Fruit fly (Drosophila melanogaster) whole organism, embryonic: ENCODE measurements around the gene Mst77F.

ENCODE experiments used
- Adf1 ChIP-seq: fragments of 200-800 bp; sonication (Bioruptor generic); IDR thresholded peaks from 2 replicates; pipeline ENCODE4 v1.3.6; 2022; ENCODE audit warnings: missing biosample characterization, missing genetic modification characterization
- Bgb ChIP-seq: fragments of 200-800 bp; sonication (Bioruptor generic); IDR thresholded peaks from 2 replicates; pipeline ENCODE4 v1.3.6; 2022; ENCODE audit warnings: missing biosample characterization, missing genetic modification characterization; ENCODE audit not compliant: partially characterized antibody
- BtbVII ChIP-seq: fragments of 200-800 bp; sonication (Bioruptor generic); optimal IDR thresholded peaks from 3 replicates; lab custom pipeline; 2017; ENCODE audit warnings: missing biosample characterization, mild to moderate bottlenecking, missing genetic modification characterization
- CG10267 ChIP-seq: fragments of 200-800 bp; sonication (Bioruptor generic); optimal IDR thresholded peaks from 2 replicates; lab custom pipeline; 2018; ENCODE audit warnings: missing biosample characterization, mild to moderate bottlenecking, missing genetic modification characterization, moderate library complexity
- CG11695 ChIP-seq: fragments of 200-800 bp; sonication (Bioruptor generic); IDR thresholded peaks from 3 replicates; pipeline ENCODE4 v1.3.6; 2022; ENCODE audit warnings: missing biosample characterization, missing genetic modification characterization
- CG12104 ChIP-seq: fragments of 200-800 bp; sonication (Bioruptor generic); optimal IDR thresholded peaks from 3 replicates; lab custom pipeline; 2016; ENCODE audit warnings: missing biosample characterization, missing genetic modification characterization
- CG12299 ChIP-seq: fragments of 200-800 bp; sonication (Bioruptor generic); optimal IDR thresholded peaks from 2 replicates; lab custom pipeline; 2018; ENCODE audit warnings: missing biosample characterization, mild to moderate bottlenecking, missing genetic modification characterization
- CG13287 ChIP-seq: fragments of 200-800 bp; sonication (Bioruptor generic); IDR thresholded peaks from 2 replicates; pipeline ENCODE4 v1.3.6; 2022; ENCODE audit warnings: missing biosample characterization, missing genetic modification characterization; ENCODE audit not compliant: partially characterized antibody
- CG13775 ChIP-seq: fragments of 200-800 bp; sonication (Bioruptor generic); optimal IDR thresholded peaks from 3 replicates; lab custom pipeline; 2017; ENCODE audit warnings: missing biosample characterization, mild to moderate bottlenecking, missing genetic modification characterization
- CG13894 ChIP-seq: fragments of 200-800 bp; sonication (Bioruptor generic); optimal IDR thresholded peaks from 3 replicates; lab custom pipeline; 2018; ENCODE audit warnings: missing biosample characterization, mild to moderate bottlenecking, missing genetic modification characterization, moderate library complexity
- CG14710 ChIP-seq: fragments of 200-800 bp; sonication (Bioruptor generic); optimal IDR thresholded peaks from 3 replicates; lab custom pipeline; 2019; ENCODE audit warnings: missing biosample characterization, mild to moderate bottlenecking, missing genetic modification characterization, moderate library complexity
- CG14965 ChIP-seq: fragments of 200-800 bp; sonication (Bioruptor generic); optimal IDR thresholded peaks from 2 replicates; lab custom pipeline; 2016; ENCODE audit warnings: missing biosample characterization, missing genetic modification characterization, borderline replicate concordance
- CG15073 ChIP-seq: fragments of 200-800 bp; sonication (Bioruptor generic); optimal IDR thresholded peaks from 2 replicates; lab custom pipeline; 2016; ENCODE audit warnings: missing biosample characterization, missing genetic modification characterization
- CG17328 ChIP-seq: fragments of 200-800 bp; sonication (Bioruptor generic); IDR thresholded peaks from 2 replicates; pipeline ENCODE4 v1.3.6; 2022; ENCODE audit warnings: missing biosample characterization, missing genetic modification characterization
- CG18599 ChIP-seq: fragments of 200-800 bp; sonication (Bioruptor generic); optimal IDR thresholded peaks from 3 replicates; lab custom pipeline; 2017; ENCODE audit warnings: missing biosample characterization, missing genetic modification characterization, mild to moderate bottlenecking, moderate library complexity, missing genetic modification reagents
- CG34224 ChIP-seq: fragments of 200-800 bp; sonication (Bioruptor generic); IDR thresholded peaks from 3 replicates; pipeline ENCODE4 v1.3.6; 2022; ENCODE audit warnings: missing biosample characterization, missing genetic modification characterization; ENCODE audit not compliant: partially characterized antibody
- CG6813 ChIP-seq: fragments of 200-800 bp; sonication (Bioruptor generic); optimal IDR thresholded peaks from 2 replicates; lab custom pipeline; 2017; ENCODE audit warnings: missing biosample characterization, missing genetic modification characterization, mild to moderate bottlenecking, moderate library complexity, missing genetic modification reagents
- CG7745 ChIP-seq: fragments of 200-800 bp; sonication (Bioruptor generic); optimal IDR thresholded peaks from 2 replicates; lab custom pipeline; 2018; ENCODE audit warnings: missing biosample characterization, mild to moderate bottlenecking, missing genetic modification characterization, moderate library complexity
- CG7963 ChIP-seq: fragments of 200-800 bp; sonication (Bioruptor generic); IDR thresholded peaks from 3 replicates; pipeline ENCODE4 v1.3.6; 2022; ENCODE audit warnings: missing biosample characterization, missing genetic modification characterization; ENCODE audit not compliant: partially characterized antibody
- CG8290 ChIP-seq, 3 experiments: fragments of 200-800 bp; sonication (Bioruptor generic); optimal IDR thresholded peaks; 2 replicates each; lab custom pipeline; 2016 to 2019; ENCODE audit warnings: missing biosample characterization in 3 of 3, missing genetic modification characterization in 3 of 3, mild to moderate bottlenecking in 2 of 3, moderate library complexity in 1 of 3
- CG9817 ChIP-seq: fragments of 200-800 bp; sonication (Bioruptor generic); optimal IDR thresholded peaks from 2 replicates; lab custom pipeline; 2018; ENCODE audit warnings: missing biosample characterization, mild to moderate bottlenecking, missing genetic modification characterization, moderate library complexity
- Ets65A ChIP-seq: fragments of 200-800 bp; sonication (Bioruptor generic); peaks from one replicate; lab custom pipeline; 2016; ENCODE audit warnings: missing biosample characterization, missing genetic modification characterization
- HLH54F ChIP-seq: fragments of 200-800 bp; sonication (Bioruptor generic); optimal IDR thresholded peaks from 3 replicates; lab custom pipeline; 2016; ENCODE audit warnings: missing biosample characterization, missing genetic modification characterization
- Jarid2 ChIP-seq: fragments of 200-800 bp; sonication (Bioruptor generic); optimal IDR thresholded peaks from 3 replicates; lab custom pipeline; 2017; ENCODE audit warnings: mild to moderate bottlenecking, missing biosample characterization, missing genetic modification reagents, missing genetic modification characterization
- NC2α ChIP-seq: fragments of 200-800 bp; sonication (Bioruptor generic); optimal IDR thresholded peaks from 2 replicates; lab custom pipeline; 2016; ENCODE audit warnings: missing biosample characterization, missing genetic modification characterization
- NC2β ChIP-seq: fragments of 200-800 bp; sonication (Bioruptor generic); optimal IDR thresholded peaks from 2 replicates; lab custom pipeline; 2016; ENCODE audit warnings: missing biosample characterization, missing genetic modification characterization
- Pdp1 ChIP-seq, 2 experiments: fragments of 200-800 bp; sonication (Bioruptor generic); optimal IDR thresholded peaks; 3 replicates each; lab custom pipeline; 2016; ENCODE audit warnings: missing biosample characterization in 2 of 2, missing genetic modification characterization in 2 of 2, mild to moderate bottlenecking in 1 of 2, moderate library complexity in 1 of 2
- Sox102F ChIP-seq: fragments of 200-800 bp; sonication (Bioruptor generic); optimal IDR thresholded peaks from 2 replicates; lab custom pipeline; 2018; ENCODE audit warnings: missing biosample characterization, mild to moderate bottlenecking, missing genetic modification characterization, moderate library complexity
- ara ChIP-seq: fragments of 200-800 bp; sonication (Bioruptor generic); IDR thresholded peaks from 2 replicates; pipeline ENCODE4 v1.3.6; 2022; ENCODE audit warnings: missing biosample characterization, missing genetic modification characterization
- ato ChIP-seq: fragments of 200-800 bp; sonication (Bioruptor generic); IDR thresholded peaks from 2 replicates; pipeline ENCODE4 v1.3.6; 2022; ENCODE audit warnings: missing biosample characterization, missing genetic modification characterization; ENCODE audit not compliant: partially characterized antibody
- cad ChIP-seq: fragments of >200 bp; optimal IDR thresholded peaks from 2 replicates; lab custom pipeline; 2017; ENCODE audit warnings: missing biosample characterization, missing genetic modification characterization
- cato ChIP-seq: fragments of 200-800 bp; sonication (Bioruptor generic); optimal IDR thresholded peaks from 2 replicates; lab custom pipeline; 2016; ENCODE audit warnings: missing biosample characterization, missing genetic modification characterization, borderline replicate concordance
- caup ChIP-seq: fragments of 200-800 bp; sonication (Bioruptor generic); optimal IDR thresholded peaks from 3 replicates; lab custom pipeline; 2017; ENCODE audit warnings: missing biosample characterization, mild to moderate bottlenecking, missing genetic modification characterization, moderate library complexity; ENCODE audit not compliant: severe bottlenecking
- cg ChIP-seq: fragments of 200-800 bp; sonication (Bioruptor generic); optimal IDR thresholded peaks from 3 replicates; lab custom pipeline; 2019; ENCODE audit warnings: missing biosample characterization, mild to moderate bottlenecking, missing genetic modification characterization, moderate library complexity
- chif ChIP-seq, 2 experiments: fragments of 200-800 bp; sonication (Bioruptor generic); optimal IDR thresholded peaks; 3 replicates each; lab custom pipeline; 2016; ENCODE audit warnings: missing biosample characterization in 2 of 2, missing genetic modification characterization in 2 of 2
- exex ChIP-seq: fragments of 200-800 bp; sonication (Bioruptor generic); optimal IDR thresholded peaks from 4 replicates; lab custom pipeline; 2018; ENCODE audit warnings: missing biosample characterization, mild to moderate bottlenecking, missing genetic modification characterization, moderate library complexity
- gt ChIP-seq: fragments of 200-800 bp; sonication (Bioruptor generic); IDR thresholded peaks from 2 replicates; pipeline ENCODE4 v1.3.6; 2022; ENCODE audit warnings: missing biosample characterization, missing genetic modification characterization
- lab ChIP-seq: fragments of 200-800 bp; sonication (Bioruptor generic); optimal IDR thresholded peaks from 3 replicates; lab custom pipeline; 2017; ENCODE audit warnings: missing biosample characterization, missing genetic modification characterization, mild to moderate bottlenecking, moderate library complexity, missing genetic modification reagents
- lmd ChIP-seq: fragments of 200-800 bp; sonication (Bioruptor generic); IDR thresholded peaks from 2 replicates; pipeline ENCODE4 v1.3.6; 2022; ENCODE audit warnings: missing biosample characterization, missing genetic modification characterization
- mirr ChIP-seq: fragments of 200-800 bp; sonication (Bioruptor generic); optimal IDR thresholded peaks from 3 replicates; lab custom pipeline; 2018; ENCODE audit warnings: missing biosample characterization, mild to moderate bottlenecking, missing genetic modification characterization
- sug ChIP-seq: fragments of 200-800 bp; optimal IDR thresholded peaks from 2 replicates; lab custom pipeline; 2019; ENCODE audit warnings: missing biosample characterization, mild to moderate bottlenecking, missing genetic modification characterization, moderate library complexity
- unc-4 ChIP-seq: fragments of 200-800 bp; sonication (Bioruptor generic); IDR thresholded peaks from 2 replicates; pipeline ENCODE4 v1.3.6; 2022; ENCODE audit warnings: missing biosample characterization, missing genetic modification characterization; ENCODE audit not compliant: partially characterized antibody
- vnd ChIP-seq: fragments of 200-800 bp; sonication (Bioruptor generic); IDR thresholded peaks from 3 replicates; pipeline ENCODE4 v1.3.6; 2022; ENCODE audit warnings: missing biosample characterization, missing genetic modification characterization; ENCODE audit not compliant: partially characterized antibody

The Mst77F gene

DNA sequence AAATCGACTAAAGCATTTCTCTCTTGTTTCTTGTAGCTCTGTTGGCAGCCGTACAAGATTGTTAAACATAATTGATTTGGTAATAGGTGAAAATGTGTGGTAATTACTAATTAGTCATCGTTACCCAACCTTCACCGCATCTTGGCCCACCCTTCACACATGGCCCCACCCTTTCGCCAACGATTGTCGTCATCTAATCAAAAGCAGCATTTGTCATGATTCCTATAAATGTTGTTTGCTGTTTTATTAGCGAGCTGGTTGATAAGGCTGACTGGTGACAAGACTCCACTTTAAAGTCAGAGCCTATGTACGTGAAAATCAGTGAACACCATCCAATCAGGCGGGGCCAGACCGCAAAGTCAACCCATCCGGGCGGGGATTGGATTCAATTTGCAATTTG, 12.5 kb upstream of the Mst77F start:
- TF ChIP-seq CG8290 (GFP tag; optimal IDR thresholded peaks at IDR 0.05; lab: Kevin White, UChicago): no peak
- peak in 1 of 2 experiments; percentile 10 for TF ChIP-seq CG8290 (tag; optimal IDR thresholded peaks at IDR 0.05; lab: Kevin White, UChicago)
- TF ChIP-seq sug (tag; lab: Kevin White, UChicago): peak; percentile 44
- TF ChIP-seq cad (GFP tag; lab: Kevin White, UChicago): no peak
- peak; percentile 65 for TF ChIP-seq caup (GFP tag; lab: Kevin White, UChicago)
- TF ChIP-seq CG13894 (tag; lab: Kevin White, UChicago): peak; percentile 12
- TF ChIP-seq CG7963 (GFP tag; lab: Robert Waterston, UW): 0 out of 3 replicates have a peak, but pooled peaks have one; percentile 22
- peak in 1 of 2 experiments; percentile 16 for TF ChIP-seq Pdp1 (GFP tag; optimal IDR thresholded peaks at IDR 0.05; lab: Kevin White, UChicago)
- TF ChIP-seq NC2α: no peak
- peak; percentile 80 for TF ChIP-seq exex (tag; lab: Kevin White, UChicago)
- TF ChIP-seq CG34224 (GFP tag; lab: Robert Waterston, UW): peak; percentile 24; the same call in 1 of the 3 replicates
- TF ChIP-seq lab (GFP tag; lab: Kevin White, UChicago): peak; percentile 10
- TF ChIP-seq mirr (GFP tag; lab: Kevin White, UChicago): peak; percentile 38
- TF ChIP-seq CG10267 (tag; lab: Kevin White, UChicago): no peak
- TF ChIP-seq CG14710 (tag; lab: Kevin White, UChicago): no peak

DNA sequence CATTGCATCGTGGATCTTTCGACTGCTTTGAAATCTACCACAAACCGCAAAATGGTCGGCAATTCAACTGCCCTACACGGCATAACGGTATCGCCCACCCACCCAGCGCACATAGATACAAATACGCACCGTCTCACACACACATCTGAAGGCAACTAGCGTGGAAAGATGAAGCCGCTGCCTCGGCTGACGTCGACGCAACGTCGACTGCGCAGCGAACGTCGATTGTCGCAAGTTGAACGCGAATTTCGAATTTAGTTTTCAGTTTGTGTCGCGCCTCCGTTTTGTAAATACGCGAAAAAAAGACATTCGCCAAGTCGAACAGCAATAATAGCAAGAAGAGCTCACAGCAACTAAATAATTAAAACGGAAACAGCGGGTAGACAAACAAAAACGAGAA, 10.1 kb upstream of the Mst77F start:
- TF ChIP-seq Ets65A (peak; percentile 45), Bgb (GFP tag; lab: Robert Waterston, UW) (0 out of 2 replicates have a peak, but pooled peaks have one; percentile 22), ara (GFP tag; lab: Robert Waterston, UW) (0 out of 2 replicates have a peak, but pooled peaks have one; percentile 6), CG11695 (GFP tag; lab: Robert Waterston, UW) (0 out of 3 replicates have a peak, but pooled peaks have one; percentile 20), cato (GFP tag; lab: Kevin White, UChicago) (no peak), cg (GFP tag; lab: Kevin White, UChicago) (peak; percentile 30), Adf1 (GFP tag; lab: Robert Waterston, UW) (peak; percentile 94), CG13775 (GFP tag; lab: Kevin White, UChicago) (no peak)

DNA sequence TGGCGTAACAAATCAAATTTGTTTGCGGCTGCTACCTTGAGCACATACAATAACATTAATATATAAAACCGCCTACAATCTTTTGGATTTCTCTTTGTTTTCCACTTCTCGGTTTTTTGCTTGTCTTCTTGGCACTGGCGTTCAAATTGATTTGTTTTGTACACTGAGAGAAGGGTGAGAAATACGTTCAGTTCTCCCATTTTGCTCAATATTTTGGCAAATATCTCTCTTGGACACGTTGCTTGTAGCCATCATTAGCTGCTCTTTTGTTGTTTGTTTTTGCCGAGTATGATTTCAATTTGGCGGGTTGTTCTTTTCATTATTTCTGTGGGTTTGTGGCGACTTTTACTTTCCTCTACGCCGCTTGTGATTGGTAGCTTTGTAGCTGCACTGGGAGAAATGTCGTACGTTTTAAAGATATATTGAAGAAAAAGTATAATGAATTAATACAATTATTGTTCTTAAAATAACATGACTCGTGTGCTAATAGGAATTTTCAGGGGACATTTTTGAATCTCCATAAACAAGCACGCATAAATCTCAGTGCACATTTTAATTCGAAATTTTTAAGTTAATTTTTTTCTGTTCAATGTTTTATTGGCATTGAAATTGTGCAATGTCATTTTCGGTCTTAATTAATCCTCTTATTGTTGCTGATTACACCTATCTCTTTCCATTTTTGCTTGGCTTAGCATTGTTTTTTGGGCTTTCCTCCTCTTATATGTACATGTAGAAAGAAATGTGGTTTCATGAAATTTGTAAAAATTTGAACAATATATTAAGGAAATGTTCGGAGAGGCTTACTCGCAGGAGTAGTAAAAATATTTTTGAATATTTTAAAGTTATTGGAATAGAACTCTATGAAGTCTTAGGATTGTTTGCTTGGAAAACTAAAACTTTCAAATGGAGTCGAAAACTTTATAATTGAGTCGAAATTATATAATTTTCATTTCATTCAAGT, 9.4 kb upstream of the Mst77F start:
- TF ChIP-seq BtbVII (GFP tag; lab: Kevin White, UChicago): no peak
- TF ChIP-seq CG18599 (GFP tag; lab: Kevin White, UChicago): no peak
- TF ChIP-seq unc-4 (GFP tag; lab: Robert Waterston, UW): no peak
- no peak for TF ChIP-seq vnd (GFP tag; lab: Robert Waterston, UW)
- no peak for TF ChIP-seq Jarid2 (GFP tag; lab: Kevin White, UChicago)
- TF ChIP-seq chif (GFP tag; optimal IDR thresholded peaks at IDR 0.05; lab: Kevin White, UChicago): no peak
- no peak for TF ChIP-seq CG14965 (GFP tag; lab: Kevin White, UChicago)
- no peak for TF ChIP-seq NC2β (GFP tag; lab: Kevin White, UChicago)
- TF ChIP-seq CG17328: no peak
- peak; percentile 10 for TF ChIP-seq CG12104
- TF ChIP-seq lmd: no peak; the same call in 1 of the 2 replicates
- TF ChIP-seq Ets65A: peak; percentile 33
- TF ChIP-seq CG7745 (tag; lab: Kevin White, UChicago): no peak
- no peak for TF ChIP-seq CG15073 (GFP tag; lab: Kevin White, UChicago)
- peak; percentile 26 for TF ChIP-seq Sox102F
- no peak for TF ChIP-seq ato (GFP tag; lab: Robert Waterston, UW)
- TF ChIP-seq gt (GFP tag; lab: Robert Waterston, UW): no peak
- TF ChIP-seq CG12299: no peak
- TF ChIP-seq CG13287: no peak
- peak; percentile 45 for TF ChIP-seq CG9817 (tag; lab: Kevin White, UChicago)
- no peak for TF ChIP-seq CG6813 (GFP tag; lab: Kevin White, UChicago)
- TF ChIP-seq HLH54F (GFP tag; lab: Kevin White, UChicago): no peak
